Fruit fly (Drosophila melanogaster): ENCODE data around the gene lectin-33A.

Gene lectin-33A

dm6 chr2L:11010999-11011398 is 9.1 kb downstream of the lectin-33A start, which contains the start of the genes Art8 and dUTPase:
Art8 (minus strand) TSS chr2L:11011086.
dUTPase (plus strand) TSS chr2L:11011312.
- TF ChIP-seq pad (GFP tag; optimal IDR thresholded peaks at IDR 0.05) (peak; percentile 42), Clk (GFP tag; optimal IDR thresholded peaks at IDR 0.05) (peak; percentile 34), ovo (GFP tag; optimal IDR thresholded peaks at IDR 0.05) (peak; percentile 39), CG12768 (GFP tag; optimal IDR thresholded peaks at IDR 0.05) (peak; percentile 15), CG14711 (tag; optimal IDR thresholded peaks at IDR 0.05) (peak; percentile 91), CG7045 (GFP tag; optimal IDR thresholded peaks at IDR 0.05) (peak; percentile 52), CG5204 (GFP tag; optimal IDR thresholded peaks at IDR 0.05) (no peak), cnc (optimal IDR thresholded peaks at IDR 0.05) (no peak), Mnt (GFP tag; optimal IDR thresholded peaks at IDR 0.05) (peak; percentile 84), Crg-1 (GFP tag; optimal IDR thresholded peaks at IDR 0.05) (peak; percentile 61), cic (GFP tag; optimal IDR thresholded peaks at IDR 0.05) (no peak), toe (GFP tag; optimal IDR thresholded peaks at IDR 0.05) (peak; percentile 64), tj (GFP tag; optimal IDR thresholded peaks at IDR 0.05) (peak; percentile 66), CG11617 (GFP tag; optimal IDR thresholded peaks at IDR 0.05) (peak; percentile 69), CG7101 (tag; optimal IDR thresholded peaks at IDR 0.05) (peak; percentile 81), CG1620 (GFP tag; optimal IDR thresholded peaks at IDR 0.05) (peak; percentile 51), CG33017 (tag; optimal IDR thresholded peaks at IDR 0.05) (peak; percentile 68), bab1 (GFP tag; optimal IDR thresholded peaks at IDR 0.05) (peak; percentile 86), Hr96 (GFP tag; optimal IDR thresholded peaks at IDR 0.05) (no peak), kay (GFP tag; ENCODE audit: borderline replicate concordance) (no peak)

- no peak for TF ChIP-seq CG1620 (GFP tag; optimal IDR thresholded peaks at IDR 0.05)
- TF ChIP-seq CG7045 (GFP tag; optimal IDR thresholded peaks at IDR 0.05), result no peak
- no peak for TF ChIP-seq toe (GFP tag; optimal IDR thresholded peaks at IDR 0.05)
- TF ChIP-seq CG14711 (tag; optimal IDR thresholded peaks at IDR 0.05), result no peak
- TF ChIP-seq CG11617 (GFP tag; optimal IDR thresholded peaks at IDR 0.05), result no peak
- no peak for TF ChIP-seq cnc (optimal IDR thresholded peaks at IDR 0.05)
- no peak for TF ChIP-seq Mnt (GFP tag; optimal IDR thresholded peaks at IDR 0.05)
- no peak for TF ChIP-seq cic (GFP tag; optimal IDR thresholded peaks at IDR 0.05)
- TF ChIP-seq Hr96 (GFP tag; optimal IDR thresholded peaks at IDR 0.05), result no peak
- TF ChIP-seq pad (GFP tag; optimal IDR thresholded peaks at IDR 0.05), result no peak
- TF ChIP-seq tj (GFP tag; optimal IDR thresholded peaks at IDR 0.05), result no peak
- no peak for TF ChIP-seq CG12768 (GFP tag; optimal IDR thresholded peaks at IDR 0.05)
These were observed 12.2 kb downstream of the lectin-33A start for dm6 chr2L:11014018-11014611.

- no peak for TF ChIP-seq ovo (GFP tag; optimal IDR thresholded peaks at IDR 0.05)
- TF ChIP-seq cic (GFP tag; optimal IDR thresholded peaks at IDR 0.05), result no peak
- no peak for TF ChIP-seq Clk (GFP tag; optimal IDR thresholded peaks at IDR 0.05)
These were observed 12.8 kb downstream of the lectin-33A start for dm6 chr2L:11014671-11015070.

dm6 chr2L:11015320-11015719 is 13.4 kb downstream of the lectin-33A start, which contains the start of gene Acp32CD:
Acp32CD (plus strand) TSS chr2L:11015620.
- no peak for TF ChIP-seq Mnt (GFP tag; optimal IDR thresholded peaks at IDR 0.05)
- TF ChIP-seq CG1620 (GFP tag; optimal IDR thresholded peaks at IDR 0.05), result no peak
- TF ChIP-seq CG7045 (GFP tag; optimal IDR thresholded peaks at IDR 0.05), result no peak
- no peak for TF ChIP-seq tj (GFP tag; optimal IDR thresholded peaks at IDR 0.05)
- no peak for TF ChIP-seq cnc (optimal IDR thresholded peaks at IDR 0.05)
- TF ChIP-seq pad (GFP tag; optimal IDR thresholded peaks at IDR 0.05), result no peak
- TF ChIP-seq CG14711 (tag; optimal IDR thresholded peaks at IDR 0.05), result no peak
- no peak for TF ChIP-seq bab1 (GFP tag; optimal IDR thresholded peaks at IDR 0.05)
- TF ChIP-seq CG33017 (tag; optimal IDR thresholded peaks at IDR 0.05), result no peak
- TF ChIP-seq Crg-1 (GFP tag; optimal IDR thresholded peaks at IDR 0.05), result no peak
- no peak for TF ChIP-seq Clk (GFP tag; optimal IDR thresholded peaks at IDR 0.05)
- no peak for TF ChIP-seq cic (GFP tag; optimal IDR thresholded peaks at IDR 0.05)
- TF ChIP-seq Hr96 (GFP tag; optimal IDR thresholded peaks at IDR 0.05), result no peak

dm6 chr2L:11016695-11017094 is 14.8 kb downstream of the lectin-33A start, which contains the start of gene CG14913:
CG14913 (plus strand) TSS chr2L:11016995.
- no peak for TF ChIP-seq CG14711 (tag; optimal IDR thresholded peaks at IDR 0.05)
- no peak for TF ChIP-seq toe (GFP tag; optimal IDR thresholded peaks at IDR 0.05)
- TF ChIP-seq CG33017 (tag; optimal IDR thresholded peaks at IDR 0.05), result no peak
- TF ChIP-seq Clk (GFP tag; optimal IDR thresholded peaks at IDR 0.05), result no peak
- TF ChIP-seq cnc (optimal IDR thresholded peaks at IDR 0.05), result no peak
- no peak for TF ChIP-seq CG12768 (GFP tag; optimal IDR thresholded peaks at IDR 0.05)
- TF ChIP-seq bab1 (GFP tag; optimal IDR thresholded peaks at IDR 0.05), result no peak
- TF ChIP-seq cic (GFP tag; optimal IDR thresholded peaks at IDR 0.05), result no peak
- TF ChIP-seq pad (GFP tag; optimal IDR thresholded peaks at IDR 0.05), result no peak
- TF ChIP-seq CG7101 (tag; optimal IDR thresholded peaks at IDR 0.05), result no peak
- TF ChIP-seq kay (GFP tag; ENCODE audit: borderline replicate concordance), result no peak

- no peak for TF ChIP-seq Mnt (GFP tag; optimal IDR thresholded peaks at IDR 0.05)
- TF ChIP-seq ovo (GFP tag; optimal IDR thresholded peaks at IDR 0.05), result no peak
- no peak for TF ChIP-seq CG11617 (GFP tag; optimal IDR thresholded peaks at IDR 0.05)
- no peak for TF ChIP-seq cnc (optimal IDR thresholded peaks at IDR 0.05)
- no peak for TF ChIP-seq Hr96 (GFP tag; optimal IDR thresholded peaks at IDR 0.05)
- no peak for TF ChIP-seq cic (GFP tag; optimal IDR thresholded peaks at IDR 0.05)
- TF ChIP-seq CG7101 (tag; optimal IDR thresholded peaks at IDR 0.05), result no peak
- no peak for TF ChIP-seq CG1620 (GFP tag; optimal IDR thresholded peaks at IDR 0.05)
- no peak for TF ChIP-seq Crg-1 (GFP tag; optimal IDR thresholded peaks at IDR 0.05)
- no peak for TF ChIP-seq tj (GFP tag; optimal IDR thresholded peaks at IDR 0.05)
- no peak for TF ChIP-seq CG5204 (GFP tag; optimal IDR thresholded peaks at IDR 0.05)
- no peak for TF ChIP-seq CG12768 (GFP tag; optimal IDR thresholded peaks at IDR 0.05)
- TF ChIP-seq pad (GFP tag; optimal IDR thresholded peaks at IDR 0.05), result no peak
- TF ChIP-seq Clk (GFP tag; optimal IDR thresholded peaks at IDR 0.05), result no peak
- TF ChIP-seq CG7045 (GFP tag; optimal IDR thresholded peaks at IDR 0.05), result no peak
- TF ChIP-seq kay (GFP tag; ENCODE audit: borderline replicate concordance), result no peak
- TF ChIP-seq CG14711 (tag; optimal IDR thresholded peaks at IDR 0.05), result no peak
- no peak for TF ChIP-seq CG33017 (tag; optimal IDR thresholded peaks at IDR 0.05)
- TF ChIP-seq toe (GFP tag; optimal IDR thresholded peaks at IDR 0.05), result no peak
- no peak for TF ChIP-seq bab1 (GFP tag; optimal IDR thresholded peaks at IDR 0.05)
These were observed 19.7 kb downstream of the lectin-33A start for dm6 chr2L:11021606-11022005.

Data from whole organism, adult.